Fruit fly (Drosophila melanogaster): ENCODE results near the gene m-cup.

dm6 chr3R:17127912-17128311, 21.3 kb downstream of the m-cup start, which contains the start of gene CG31265:
- no peak for TF ChIP-seq CG14711 (tag; optimal IDR thresholded peaks at IDR 0.05)
- TF ChIP-seq CG7045 (GFP tag; optimal IDR thresholded peaks at IDR 0.05): no peak
- TF ChIP-seq CG1620 (GFP tag; optimal IDR thresholded peaks at IDR 0.05): no peak
- no peak for TF ChIP-seq toe (GFP tag; optimal IDR thresholded peaks at IDR 0.05)
- TF ChIP-seq kay (GFP tag; ENCODE audit: borderline replicate concordance): no peak
- TF ChIP-seq CG11617 (GFP tag; optimal IDR thresholded peaks at IDR 0.05): no peak

Measured in whole organism, adult.